Fruit fly (Drosophila melanogaster): ENCODE results near the gene mtd.

mtd gene

DNA sequence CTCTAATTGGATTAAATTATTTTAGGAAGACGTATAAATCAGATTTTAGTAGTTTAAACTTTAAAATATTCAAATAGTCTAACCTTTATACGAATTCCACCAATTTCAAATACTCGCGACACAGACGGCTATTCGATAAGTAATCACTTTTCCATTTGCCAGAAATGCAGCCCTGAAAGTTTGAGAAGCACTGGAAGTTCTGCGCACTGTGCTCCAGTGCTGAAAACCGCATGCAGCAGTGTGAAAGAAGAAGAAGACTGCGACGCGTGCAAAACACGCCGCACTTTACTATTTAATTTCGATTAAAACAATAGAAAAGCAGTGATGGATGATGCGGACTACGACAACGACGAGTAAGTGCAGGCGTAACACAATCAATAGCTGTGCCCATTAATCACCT is 21.3 kb upstream of the mtd start, which contains the start of gene Polr2F (continued):
- TF ChIP-seq dati (GFP tag; IDR thresholded peaks at IDR 0.05), result peak; percentile 7; the same call in 1 of the 2 replicates
- TF ChIP-seq CG11085 (GFP tag; IDR thresholded peaks at IDR 0.05), result peak; percentile 75
- TF ChIP-seq CG33557 (GFP tag; optimal IDR thresholded peaks at IDR 0.05), result peak; percentile 63
- peak; percentile 68 for TF ChIP-seq bigmax (GFP tag; optimal IDR thresholded peaks at IDR 0.05)
- TF ChIP-seq chn (GFP tag; optimal IDR thresholded peaks at IDR 0.05), result peak; percentile 93
- TF ChIP-seq CG14050 (GFP tag; IDR thresholded peaks at IDR 0.05), result 0 out of 3 replicates have a peak, but pooled peaks have one; percentile 38
- TF ChIP-seq CG12104 (GFP tag; optimal IDR thresholded peaks at IDR 0.05), result peak; percentile 40
- TF ChIP-seq gro (GFP tag; optimal IDR thresholded peaks at IDR 0.05), result peak; percentile 96
- peak; percentile 49 for TF ChIP-seq CG9797 (GFP tag; optimal IDR thresholded peaks at IDR 0.05)
- peak; percentile 92 for TF ChIP-seq Hsf (GFP tag; optimal IDR thresholded peaks at IDR 0.05)
- TF ChIP-seq insv (GFP tag; optimal IDR thresholded peaks at IDR 0.05), result peak in 1 of 2 experiments; percentile 70
- TF ChIP-seq Mrtf (GFP tag; IDR thresholded peaks at IDR 0.05), result peak; percentile 54; the same call in 2 of the 3 replicates
- TF ChIP-seq nmo (GFP tag; optimal IDR thresholded peaks at IDR 0.05), result peak; percentile 78
- no peak for TF ChIP-seq grn (GFP tag; optimal IDR thresholded peaks at IDR 0.05)
- no peak for TF ChIP-seq tll (GFP tag; optimal IDR thresholded peaks at IDR 0.05)
- TF ChIP-seq E2f1 (GFP tag; IDR thresholded peaks at IDR 0.05), result peak; percentile 60
- peak; percentile 63 for TF ChIP-seq Bgb (GFP tag; IDR thresholded peaks at IDR 0.05; ENCODE audit: partially characterized antibody)
- no peak for TF ChIP-seq pan (optimal IDR thresholded peaks at IDR 0.05)
- peak in 1 of 2 experiments; percentile 75 for TF ChIP-seq pan (GFP tag; optimal IDR thresholded peaks at IDR 0.05 in 1 of 2, IDR thresholded peaks at IDR 0.05 in 1 of 2)
- TF ChIP-seq CG6689 (GFP tag; IDR thresholded peaks at IDR 0.05), result 0 out of 2 replicates have a peak, but pooled peaks have one; percentile 38
- TF ChIP-seq Taf1 (GFP tag; IDR thresholded peaks at IDR 0.05), result peak; percentile 56; the same call in 1 of the 2 replicates
- TF ChIP-seq CG13424 (tag; optimal IDR thresholded peaks at IDR 0.05), result peak; percentile 73
- TF ChIP-seq fd64A (GFP tag; optimal IDR thresholded peaks at IDR 0.05), result no peak
- TF ChIP-seq vnd (GFP tag; IDR thresholded peaks at IDR 0.05; ENCODE audit: partially characterized antibody), result no peak
- TF ChIP-seq exex (tag; optimal IDR thresholded peaks at IDR 0.05), result peak; percentile 45
- TF ChIP-seq CHES-1-like (GFP tag; optimal IDR thresholded peaks at IDR 0.05), result peak; percentile 96
- TF ChIP-seq schlank (tag; optimal IDR thresholded peaks at IDR 0.05), result peak; percentile 64
- peak; percentile 90 for TF ChIP-seq CG33213 (GFP tag; optimal IDR thresholded peaks at IDR 0.05)
- peak; percentile 80 for TF ChIP-seq p53 (GFP tag; optimal IDR thresholded peaks at IDR 0.05)
- peak; percentile 17 for TF ChIP-seq gcm (GFP tag; optimal IDR thresholded peaks at IDR 0.05)
- peak; percentile 41 for TF ChIP-seq gsb-n (tag; optimal IDR thresholded peaks at IDR 0.05)
- TF ChIP-seq org-1 (GFP tag; optimal IDR thresholded peaks at IDR 0.05), result no peak
- TF ChIP-seq Dek (tag; optimal IDR thresholded peaks at IDR 0.05), result peak; percentile 79
- 0 out of 2 replicates have a peak, but pooled peaks have one; percentile 19 for TF ChIP-seq peb (GFP tag; IDR thresholded peaks at IDR 0.05)
- TF ChIP-seq CG3995 (GFP tag; optimal IDR thresholded peaks at IDR 0.05), result peak; percentile 96
- TF ChIP-seq CG11398 (GFP tag; optimal IDR thresholded peaks at IDR 0.05), result peak; percentile 79
- TF ChIP-seq ems (GFP tag; optimal IDR thresholded peaks at IDR 0.05), result peak; percentile 90
- peak; percentile 93 for TF ChIP-seq Dref (GFP tag; IDR thresholded peaks at IDR 0.05)
- no peak for TF ChIP-seq sqz (GFP tag; optimal IDR thresholded peaks at IDR 0.05)
- peak; percentile 69 for TF ChIP-seq CrebB (tag; optimal IDR thresholded peaks at IDR 0.05)
- peak; percentile 93 for TF ChIP-seq CG11456 (GFP tag; IDR thresholded peaks at IDR 0.05)
- TF ChIP-seq Sox100B (GFP tag; optimal IDR thresholded peaks at IDR 0.05), result no peak
- TF ChIP-seq pum (GFP tag; optimal IDR thresholded peaks at IDR 0.05), result peak; percentile 90
- TF ChIP-seq tap (tag; optimal IDR thresholded peaks at IDR 0.05), result peak; percentile 42
- TF ChIP-seq Nf-YB (GFP tag; optimal IDR thresholded peaks at IDR 0.05), result no peak
- TF ChIP-seq CG7372 (GFP tag; IDR thresholded peaks at IDR 0.05), result peak; percentile 61; the same call in 1 of the 2 replicates
- TF ChIP-seq Fer1 (GFP tag; optimal IDR thresholded peaks at IDR 0.05), result peak; percentile 79
- peak; percentile 54 for TF ChIP-seq unpg (GFP tag; optimal IDR thresholded peaks at IDR 0.05)
- TF ChIP-seq CG17361 (GFP tag; IDR thresholded peaks at IDR 0.05), result peak; percentile 62
- TF ChIP-seq Camta (GFP tag; optimal IDR thresholded peaks at IDR 0.05), result peak; percentile 80
- TF ChIP-seq corto (GFP tag; optimal IDR thresholded peaks at IDR 0.05), result no peak

Measured in whole organism, embryonic.